Worm (Caenorhabditis elegans) whole organism, L4 larva: ENCODE data around the gene C50D2.1.
A peak's percentile ranks its signal among the peaks of the same experiment; 100 is the strongest.

Source experiments
- F37D6.2 ChIP-seq: sonication (generic microtip); optimal IDR thresholded peaks from 2 replicates; lab custom pipeline; 2016; ENCODE audit warnings: mild to moderate bottlenecking, missing genetic modification characterization, missing compliant biosample characterization
- Y48G9A.11 ChIP-seq: fragments of 200-800 bp; sonication (Bioruptor generic); IDR thresholded peaks from 2 replicates; pipeline ENCODE4 v1.3.6; 2022; ENCODE audit warnings: missing genetic modification reagents, missing genetic modification characterization, missing compliant biosample characterization
- ZK337.2 ChIP-seq: fragments of 200-800 bp; sonication (Bioruptor generic); IDR thresholded peaks from 2 replicates; pipeline ENCODE4 v1.3.6; 2022; ENCODE audit warnings: missing genetic modification reagents, missing genetic modification characterization, missing compliant biosample characterization
- aha-1 ChIP-seq: fragments of 150-350 bp; peaks from one replicate; lab custom pipeline; 2014; ENCODE audit warnings: missing biosample characterization, missing genetic modification characterization
- attf-4 ChIP-seq: sonication (generic microtip); optimal IDR thresholded peaks from 3 replicates; lab custom pipeline; 2017; ENCODE audit warnings: missing biosample characterization, missing genetic modification characterization
- ceh-44 ChIP-seq: fragments of 200-800 bp; sonication (Bioruptor generic); IDR thresholded peaks from 2 replicates; pipeline ENCODE4 v1.3.6; 2022; ENCODE audit warnings: missing genetic modification reagents, missing genetic modification characterization, missing compliant biosample characterization
- ces-1 ChIP-seq: fragments of 150-350 bp; sonication (generic microtip); optimal IDR thresholded peaks from 4 replicates; lab custom pipeline; 2014; ENCODE audit warnings: missing biosample characterization, missing genetic modification reagents, missing genetic modification characterization
- daf-12 ChIP-seq: fragments of 150-350 bp; optimal IDR thresholded peaks from 2 replicates; lab custom pipeline; 2014; ENCODE audit warnings: missing biosample characterization, missing genetic modification reagents, missing genetic modification characterization
- daf-19 ChIP-seq: fragments of 200-800 bp; sonication (Bioruptor generic); conservative IDR thresholded peaks from 2 replicates; pipeline ENCODE4 v1.3.6; 2022; ENCODE audit warnings: missing genetic modification characterization, missing compliant biosample characterization
- dmd-6 ChIP-seq: fragments of 200-800 bp; sonication (Bioruptor generic); IDR thresholded peaks from 2 replicates; pipeline ENCODE4 v1.3.6; 2022; ENCODE audit warnings: missing genetic modification reagents, missing genetic modification characterization, missing compliant biosample characterization
- dmd-8 ChIP-seq: fragments of 200-800 bp; sonication (Bioruptor generic); IDR thresholded peaks from 2 replicates; pipeline ENCODE4 v1.3.6; 2022; ENCODE audit warnings: missing genetic modification characterization, missing compliant biosample characterization
- dpl-1 ChIP-seq: fragments of 150-350 bp; optimal IDR thresholded peaks from 2 replicates; lab custom pipeline; 2014; ENCODE audit warnings: missing biosample characterization, missing genetic modification reagents, missing genetic modification characterization
- dve-1 ChIP-seq: sonication (generic microtip); optimal IDR thresholded peaks from 2 replicates; lab custom pipeline; 2017; ENCODE audit warnings: antibody characterized with exemption, mild to moderate bottlenecking, missing genetic modification characterization, missing compliant biosample characterization; ENCODE audit not compliant: insufficient read depth
- egl-43 ChIP-seq: fragments of 200-800 bp; sonication (Bioruptor generic); IDR thresholded peaks from 2 replicates; pipeline ENCODE4 v1.3.6; 2022; ENCODE audit warnings: missing genetic modification reagents, missing genetic modification characterization, missing compliant biosample characterization
- fkh-10 ChIP-seq: fragments of 150-350 bp; optimal IDR thresholded peaks from 2 replicates; lab custom pipeline; 2014; ENCODE audit warnings: missing biosample characterization, missing genetic modification reagents, missing genetic modification characterization
- hlh-30 ChIP-seq: sonication (generic microtip); optimal IDR thresholded peaks from 2 replicates; lab custom pipeline; 2017; ENCODE audit warnings: antibody characterized with exemption, mild to moderate bottlenecking, missing genetic modification characterization, missing compliant biosample characterization; ENCODE audit not compliant: insufficient read depth
- hmg-1.1 ChIP-seq: fragments of 200-800 bp; sonication (Bioruptor generic); IDR thresholded peaks from 2 replicates; pipeline ENCODE4 v1.3.6; 2022; ENCODE audit warnings: missing genetic modification reagents, missing genetic modification characterization, missing compliant biosample characterization
- jun-1 ChIP-seq: fragments of 150-350 bp; optimal IDR thresholded peaks from 2 replicates; lab custom pipeline; 2014; ENCODE audit warnings: missing biosample characterization, missing genetic modification reagents, missing genetic modification characterization
- lin-1 ChIP-seq: fragments of 200-800 bp; sonication (Bioruptor generic); IDR thresholded peaks from 2 replicates; pipeline ENCODE4 v1.3.6; 2022; ENCODE audit warnings: missing genetic modification reagents, missing genetic modification characterization, missing compliant biosample characterization
- lin-38 ChIP-seq: fragments of 200-800 bp; sonication (Bioruptor generic); IDR thresholded peaks from 2 replicates; pipeline ENCODE4 v1.3.6; 2022; ENCODE audit warnings: missing genetic modification reagents, missing genetic modification characterization, missing compliant biosample characterization
- lin-39 ChIP-seq: fragments of 150-350 bp; optimal IDR thresholded peaks from 2 replicates; lab custom pipeline; 2014; ENCODE audit warnings: missing biosample characterization, missing genetic modification reagents, missing genetic modification characterization
- lir-3 ChIP-seq: sonication (generic microtip); optimal IDR thresholded peaks from 2 replicates; lab custom pipeline; 2016; ENCODE audit warnings: mild to moderate bottlenecking, missing genetic modification characterization, missing compliant biosample characterization
- madf-5 ChIP-seq, 2 experiments: fragments of 200-800 bp; sonication (Bioruptor generic); IDR thresholded peaks; 2 replicates each; pipeline ENCODE4 v1.3.6; 2022; ENCODE audit warnings: missing compliant biosample characterization in 2 of 2, missing genetic modification characterization in 2 of 2
- mxl-2 ChIP-seq: fragments of 200-800 bp; sonication (Bioruptor generic); conservative IDR thresholded peaks from 2 replicates; pipeline ENCODE4 v1.3.6; 2022; ENCODE audit warnings: missing genetic modification reagents, missing genetic modification characterization, missing compliant biosample characterization
- mxl-3 ChIP-seq: fragments of 200-800 bp; sonication (Bioruptor generic); optimal IDR thresholded peaks from 2 replicates; lab custom pipeline; 2018; ENCODE audit warnings: mild to moderate bottlenecking, missing genetic modification characterization, missing compliant biosample characterization
- nhr-11 ChIP-seq: fragments of 150-350 bp; optimal IDR thresholded peaks from 2 replicates; lab custom pipeline; 2014; ENCODE audit warnings: missing biosample characterization, missing genetic modification characterization
- nhr-237 ChIP-seq: sonication (generic microtip); optimal IDR thresholded peaks from 2 replicates; lab custom pipeline; 2017; ENCODE audit warnings: missing biosample characterization, missing genetic modification characterization
- nhr-41 ChIP-seq: fragments of 200-800 bp; sonication (Bioruptor generic); IDR thresholded peaks from 2 replicates; pipeline ENCODE4 v1.3.6; 2022; ENCODE audit warnings: missing genetic modification reagents, missing genetic modification characterization, missing compliant biosample characterization
- nhr-48 ChIP-seq: sonication (generic microtip); optimal IDR thresholded peaks from 2 replicates; lab custom pipeline; 2016; ENCODE audit warnings: mild to moderate bottlenecking, missing genetic modification characterization, missing compliant biosample characterization
- nhr-6 ChIP-seq: fragments of 150-350 bp; optimal IDR thresholded peaks from 2 replicates; lab custom pipeline; 2014; ENCODE audit warnings: missing biosample characterization, missing genetic modification characterization
- pqm-1 ChIP-seq: sonication (generic microtip); optimal IDR thresholded peaks from 2 replicates; lab custom pipeline; 2017; ENCODE audit warnings: missing biosample characterization, missing genetic modification characterization
- skn-1 ChIP-seq: fragments of 150-350 bp; optimal IDR thresholded peaks from 2 replicates; lab custom pipeline; 2014; ENCODE audit warnings: missing biosample characterization, missing genetic modification characterization
- spr-1 ChIP-seq: sonication (generic microtip); optimal IDR thresholded peaks from 2 replicates; lab custom pipeline; 2016; ENCODE audit warnings: mild to moderate bottlenecking, missing genetic modification characterization, missing compliant biosample characterization
- unc-62 ChIP-seq, 3 experiments: fragments of 150-350 bp in 1 of 3; sonication (generic microtip); optimal IDR thresholded peaks in 2 of 3; peaks in 1 of 3; 1 replicate in 1 of 3; 2 replicates in 2 of 3; lab custom pipeline; 2014 to 2017; ENCODE audit warnings: missing biosample characterization in 3 of 3, missing genetic modification characterization in 3 of 3, missing genetic modification reagents in 3 of 3, missing genotype in 1 of 3

The C50D2.1 gene

DNA sequence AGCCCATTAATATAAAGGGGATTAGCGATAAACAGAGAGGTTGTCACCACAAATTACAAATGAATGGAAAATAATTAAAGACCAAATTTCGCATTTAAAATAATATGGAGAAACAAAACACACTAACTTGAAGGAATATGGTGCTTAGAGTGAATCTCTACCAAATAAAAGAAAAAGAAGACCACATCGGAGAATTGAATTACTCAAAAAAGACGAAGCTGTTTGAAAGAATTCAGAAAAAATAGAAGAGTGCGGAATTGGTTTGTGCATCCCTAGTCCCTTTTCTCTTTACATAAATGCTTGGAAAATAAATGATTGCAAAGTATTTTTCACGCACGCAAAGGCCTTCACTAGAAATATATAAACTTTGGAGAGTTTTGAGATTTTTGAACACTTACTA, 37.5 kb upstream of the C50D2.1 start:
- TF ChIP-seq ces-1 (GFP tag; lab: Kevin White, UChicago) (peak; percentile 26), dmd-8 (no peak), aha-1 (tag; lab: Kevin White, UChicago) (peak; percentile 86)
- TF ChIP-seq, all 104 proteins: peak for 2

DNA sequence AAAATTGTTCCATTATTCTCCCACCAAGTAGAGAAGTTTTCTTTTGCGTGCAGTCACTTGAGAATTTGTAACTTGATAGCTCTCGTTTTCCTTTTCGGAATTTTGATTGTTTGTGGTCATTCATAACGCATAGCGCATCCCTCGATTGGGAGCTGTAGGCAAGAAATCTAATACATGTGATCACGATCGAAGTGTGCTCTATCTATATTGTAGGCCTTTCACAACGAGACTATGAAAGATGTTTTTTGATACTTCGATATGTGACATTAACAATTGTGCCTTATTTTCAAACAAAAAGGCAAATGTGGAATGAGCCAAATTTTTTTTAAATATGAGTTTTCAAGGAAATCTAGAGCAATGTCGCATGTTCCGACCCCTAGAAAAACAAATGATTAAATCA, 35.5 kb upstream of the C50D2.1 start:
- no peak for TF ChIP-seq madf-5 (GFP tag; IDR thresholded peaks at IDR 0.05; lab: Robert Waterston, UW)
- no peak for TF ChIP-seq Y48G9A.11 (GFP tag; lab: Robert Waterston, UW)
- no peak for TF ChIP-seq jun-1 (tag; lab: Kevin White, UChicago)
- TF ChIP-seq unc-62 (GFP tag; optimal IDR thresholded peaks at IDR 0.05 in 1 of 2; lab: Kevin White, UChicago) = peak in 1 of 2 experiments; percentile 95
- TF ChIP-seq unc-62 (tag; optimal IDR thresholded peaks at IDR 0.05; lab: Kevin White, UChicago) = no peak
- no peak for TF ChIP-seq spr-1 (tag; lab: Kevin White, UChicago)
- TF ChIP-seq lin-38 (GFP tag; lab: Robert Waterston, UW) = no peak

DNA sequence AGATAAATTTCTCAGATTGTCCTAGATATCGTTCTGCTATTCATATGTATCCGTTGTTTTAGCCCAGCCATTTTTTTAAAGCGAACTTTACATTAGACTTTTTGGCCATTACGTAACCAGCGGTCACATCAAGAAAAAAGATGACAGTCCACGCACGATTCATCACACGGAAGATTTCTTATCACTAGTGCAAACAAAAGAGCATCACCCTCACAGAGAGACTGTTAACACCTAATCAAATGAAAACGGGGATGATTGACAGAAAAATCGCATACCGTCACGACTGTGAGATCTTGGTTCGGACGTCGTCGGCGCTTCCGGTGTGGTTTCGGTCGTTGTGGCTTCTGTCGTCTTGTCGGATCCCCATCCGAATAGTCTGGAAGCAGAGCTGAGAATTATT, 34.7 kb upstream of the C50D2.1 start:
- TF ChIP-seq pqm-1 (peak; percentile 64), nhr-48 (tag; lab: Kevin White, UChicago) (no peak), dve-1 (peak; percentile 32), dmd-6 (GFP tag; lab: Robert Waterston, UW) (peak; percentile 66), nhr-6 (tag; lab: Kevin White, UChicago) (no peak), lin-1 (GFP tag; lab: Robert Waterston, UW) (no peak), hlh-30 (tag; lab: Kevin White, UChicago) (peak; percentile 23), hmg-1.1 (GFP tag; lab: Robert Waterston, UW) (no peak), skn-1 (tag; lab: Kevin White, UChicago) (no peak)

DNA sequence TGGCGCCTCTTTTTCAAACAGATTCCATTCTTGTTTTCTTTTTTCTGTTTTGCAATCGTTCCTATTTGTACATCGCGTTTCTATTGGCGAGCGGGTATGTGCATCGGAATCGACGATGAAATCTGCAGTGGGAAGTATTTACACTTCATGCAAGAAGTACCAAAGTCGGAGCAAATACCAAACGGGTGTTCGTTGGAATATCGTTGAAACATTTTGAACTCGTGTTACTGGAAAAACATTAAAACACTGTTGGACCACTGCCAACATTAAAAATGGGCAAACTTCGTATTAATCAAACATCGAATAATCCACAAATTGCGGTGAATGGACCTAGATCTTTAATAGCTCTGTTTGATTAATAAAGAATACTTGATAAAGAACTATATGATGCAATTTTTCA, 32.2 kb upstream of the C50D2.1 start, which contains the start of gene C23H3.9:
TSS of gene C23H3.9 (minus strand) at position 101 of the 400 bp plus-strand sequence.
- TF ChIP-seq ZK337.2 (no peak), mxl-2 (no peak), nhr-237 (tag; lab: Kevin White, UChicago) (no peak), F37D6.2 (tag; lab: Kevin White, UChicago) (no peak), nhr-41 (no peak), egl-43 (GFP tag; lab: Robert Waterston, UW) (no peak), lir-3 (no peak), dve-1 (no peak), dpl-1 (no peak), daf-19 (GFP tag; lab: Robert Waterston, UW) (no peak), fkh-10 (GFP tag; lab: Kevin White, UChicago) (no peak), daf-12 (tag; lab: Kevin White, UChicago) (no peak), nhr-11 (tag; lab: Kevin White, UChicago) (no peak)

DNA sequence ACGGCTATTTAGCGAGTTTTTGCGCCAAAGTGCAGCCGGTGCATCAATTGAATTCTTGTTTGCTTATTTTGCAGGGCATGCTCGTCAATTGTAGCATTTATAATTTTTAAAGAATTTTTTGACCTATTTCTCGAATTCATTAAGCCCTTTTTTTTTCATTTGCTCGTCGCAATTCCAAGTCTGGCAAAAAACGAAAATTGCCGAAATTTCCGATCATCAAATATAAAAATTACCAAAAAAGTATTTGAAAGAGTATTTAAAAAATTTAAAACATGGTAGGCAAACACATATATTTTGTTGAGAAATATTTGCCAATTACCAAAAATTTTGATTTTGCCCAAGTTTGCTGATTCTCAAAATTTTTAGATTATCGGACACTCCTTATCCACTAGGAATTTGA, 27.2 kb upstream of the C50D2.1 start, which contains the start of gene C50D2.6:
TSS of gene C50D2.6 (plus strand) at position 301 of the 400 bp plus-strand sequence.
- TF ChIP-seq attf-4 (tag; lab: Kevin White, UChicago) = no peak
- TF ChIP-seq unc-62 (GFP tag; optimal IDR thresholded peaks at IDR 0.05 in 1 of 2; lab: Kevin White, UChicago) = peak in 1 of 2 experiments; percentile 13
- no peak for TF ChIP-seq unc-62 (tag; optimal IDR thresholded peaks at IDR 0.05; lab: Kevin White, UChicago)
- no peak for TF ChIP-seq dmd-6 (GFP tag; lab: Robert Waterston, UW)

DNA sequence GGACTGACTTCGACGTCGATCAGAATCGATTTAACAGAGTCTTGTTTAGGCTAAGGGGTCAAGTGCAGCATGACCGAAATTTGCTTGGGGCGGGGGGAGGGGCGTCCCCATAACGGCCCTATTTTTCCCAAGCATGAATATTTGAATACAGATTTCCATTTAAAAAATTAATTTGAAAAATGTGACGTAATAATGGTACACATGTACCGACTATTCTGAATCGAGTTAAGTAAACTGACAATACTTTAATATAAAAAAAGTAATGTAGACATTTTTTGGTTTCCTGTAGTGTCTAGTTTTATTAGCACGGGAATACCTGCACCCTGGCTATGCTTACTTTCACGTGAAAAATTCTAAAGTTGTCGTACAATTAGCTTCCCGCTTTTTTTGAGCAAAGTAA, 24.6 kb upstream of the C50D2.1 start:
- no peak for TF ChIP-seq ceh-44
- TF ChIP-seq mxl-3 = no peak
- TF ChIP-seq lin-39 = no peak
